Fruit fly (Drosophila melanogaster): ENCODE measurements around the gene CG7650.

dm6 chr3L:15604979-15605378 lies 5.2 kb downstream of the CG7650 start:
- TF ChIP-seq CG8478 (optimal IDR thresholded peaks at IDR 0.05): no peak
- TF ChIP-seq CTCF (optimal IDR thresholded peaks at IDR 0.05): no peak
